Worm (Caenorhabditis elegans) whole organism, late embryonic: ENCODE measurements around the gene lin-66.

Experiments used
- C08G9.2 ChIP-seq: sonication (generic microtip); optimal IDR thresholded peaks from 2 replicates; lab custom pipeline; 2016; ENCODE audit warnings: mild to moderate bottlenecking, missing genetic modification characterization, moderate library complexity, missing compliant biosample characterization
- C38D4.7 ChIP-seq: fragments of 200-800 bp; sonication (Bioruptor generic); optimal IDR thresholded peaks from 2 replicates; lab custom pipeline; 2018; ENCODE audit warnings: mild to moderate bottlenecking, missing genetic modification characterization, moderate library complexity, missing compliant biosample characterization
- K09A11.1 ChIP-seq: sonication (generic microtip); optimal IDR thresholded peaks from 2 replicates; lab custom pipeline; 2017; ENCODE audit warnings: antibody characterized with exemption, mild to moderate bottlenecking, missing genetic modification characterization, missing compliant biosample characterization; ENCODE audit not compliant: insufficient read depth
- T23F11.4 ChIP-seq: fragments of 200-800 bp; sonication (Bioruptor generic); optimal IDR thresholded peaks from 2 replicates; lab custom pipeline; 2018; ENCODE audit warnings: mild to moderate bottlenecking, missing genetic modification characterization, missing compliant biosample characterization
- ahr-1 ChIP-seq: sonication (generic microtip); optimal IDR thresholded peaks from 2 replicates; lab custom pipeline; 2016; ENCODE audit warnings: missing genetic modification characterization, missing compliant biosample characterization
- ama-1 ChIP-seq: fragments of 150-350 bp; optimal IDR thresholded peaks from 2 replicates; lab custom pipeline; 2014
- ceh-14 ChIP-seq: sonication (generic microtip); optimal IDR thresholded peaks from 2 replicates; lab custom pipeline; 2016; ENCODE audit warnings: missing genotype, missing genetic modification characterization, missing compliant biosample characterization
- ceh-18 ChIP-seq: sonication (generic microtip); optimal IDR thresholded peaks from 2 replicates; lab custom pipeline; 2016; ENCODE audit warnings: missing genetic modification characterization, missing compliant biosample characterization
- ceh-2 ChIP-seq: sonication (generic microtip); optimal IDR thresholded peaks from 2 replicates; lab custom pipeline; 2016; ENCODE audit warnings: missing genotype, missing genetic modification characterization, missing compliant biosample characterization
- ceh-31 ChIP-seq: sonication (generic microtip); optimal IDR thresholded peaks from 2 replicates; lab custom pipeline; 2016; ENCODE audit warnings: missing genetic modification characterization, missing compliant biosample characterization
- ceh-34 ChIP-seq: sonication (generic microtip); optimal IDR thresholded peaks from 2 replicates; lab custom pipeline; 2016; ENCODE audit warnings: mild to moderate bottlenecking, missing genetic modification characterization, missing compliant biosample characterization
- ceh-48 ChIP-seq: sonication (generic microtip); optimal IDR thresholded peaks from 2 replicates; lab custom pipeline; 2016; ENCODE audit warnings: missing genetic modification characterization, inconsistent platforms, missing compliant biosample characterization
- ceh-9 ChIP-seq: sonication (generic microtip); optimal IDR thresholded peaks from 2 replicates; lab custom pipeline; 2016; ENCODE audit warnings: mild to moderate bottlenecking, missing genetic modification characterization, inconsistent platforms, missing compliant biosample characterization
- che-1 ChIP-seq: sonication (generic microtip); optimal IDR thresholded peaks from 2 replicates; lab custom pipeline; 2016; ENCODE audit warnings: mild to moderate bottlenecking, missing genetic modification characterization, missing compliant biosample characterization
- ets-4 ChIP-seq: sonication (generic microtip); optimal IDR thresholded peaks from 2 replicates; lab custom pipeline; 2016; ENCODE audit warnings: missing genetic modification characterization, missing compliant biosample characterization
- fkh-10 ChIP-seq: fragments of 150-350 bp; optimal IDR thresholded peaks from 2 replicates; lab custom pipeline; 2014; ENCODE audit warnings: missing biosample characterization, missing genetic modification reagents, missing genetic modification characterization
- hlh-13 ChIP-seq: fragments of 200-800 bp; sonication (Bioruptor generic); optimal IDR thresholded peaks from 2 replicates; lab custom pipeline; 2018; ENCODE audit warnings: mild to moderate bottlenecking, missing genetic modification characterization, missing compliant biosample characterization
- hlh-8 ChIP-seq: sonication (generic microtip); optimal IDR thresholded peaks from 2 replicates; lab custom pipeline; 2016; ENCODE audit warnings: missing genotype, missing genetic modification characterization, missing compliant biosample characterization
- lin-11 ChIP-seq: fragments of 200-800 bp; sonication (Bioruptor generic); optimal IDR thresholded peaks from 2 replicates; lab custom pipeline; 2018; ENCODE audit warnings: mild to moderate bottlenecking, missing genetic modification characterization, missing compliant biosample characterization
- madf-2 ChIP-seq: sonication (generic microtip); optimal IDR thresholded peaks from 2 replicates; lab custom pipeline; 2017; ENCODE audit warnings: missing genetic modification characterization, missing compliant biosample characterization
- mec-3 ChIP-seq: sonication (generic microtip); optimal IDR thresholded peaks from 2 replicates; lab custom pipeline; 2016; ENCODE audit warnings: borderline replicate concordance, missing genetic modification characterization, missing compliant biosample characterization
- nfya-1 ChIP-seq: sonication (generic microtip); optimal IDR thresholded peaks from 2 replicates; lab custom pipeline; 2017; ENCODE audit warnings: missing genetic modification characterization, mild to moderate bottlenecking, missing compliant biosample characterization, antibody characterized with exemption, moderate library complexity
- nhr-11 ChIP-seq: fragments of 150-350 bp; optimal IDR thresholded peaks from 2 replicates; lab custom pipeline; 2014; ENCODE audit warnings: missing biosample characterization, missing genetic modification characterization
- nhr-232 ChIP-seq: sonication (generic microtip); optimal IDR thresholded peaks from 2 replicates; lab custom pipeline; 2016; ENCODE audit warnings: missing genetic modification characterization, missing compliant biosample characterization
- pag-3 ChIP-seq: sonication (generic microtip); optimal IDR thresholded peaks from 2 replicates; lab custom pipeline; 2016; ENCODE audit warnings: missing compliant biosample characterization, missing genetic modification characterization, borderline replicate concordance
- pat-9 ChIP-seq: fragments of 200-800 bp; sonication (Bioruptor generic); optimal IDR thresholded peaks from 2 replicates; lab custom pipeline; 2018; ENCODE audit warnings: mild to moderate bottlenecking, missing genetic modification characterization, moderate library complexity, missing compliant biosample characterization
- pax-1 ChIP-seq: fragments of 150-350 bp; optimal IDR thresholded peaks from 2 replicates; lab custom pipeline; 2014; ENCODE audit warnings: missing biosample characterization, missing genetic modification characterization
- pha-4 ChIP-seq: fragments of 150-350 bp; optimal IDR thresholded peaks from 2 replicates; lab custom pipeline; 2018; ENCODE audit warnings: missing biosample characterization, missing genetic modification reagents, missing genetic modification characterization
- rnt-1 ChIP-seq: sonication (generic microtip); optimal IDR thresholded peaks from 2 replicates; lab custom pipeline; 2016; ENCODE audit warnings: missing genetic modification characterization, missing compliant biosample characterization
- sdc-2 ChIP-seq: sonication (generic microtip); optimal IDR thresholded peaks from 2 replicates; lab custom pipeline; 2016; ENCODE audit warnings: missing genotype, missing genetic modification characterization, missing compliant biosample characterization
- tbx-2 ChIP-seq: sonication (generic microtip); optimal IDR thresholded peaks from 2 replicates; lab custom pipeline; 2016; ENCODE audit warnings: missing genetic modification characterization, missing compliant biosample characterization
- ttx-3 ChIP-seq: sonication (generic microtip); optimal IDR thresholded peaks from 2 replicates; lab custom pipeline; 2016; ENCODE audit warnings: missing genetic modification reagents, missing genetic modification characterization, missing compliant biosample characterization
- unc-3 ChIP-seq, 2 experiments: fragments of 200-800 bp in 1 of 2; sonication (Bioruptor generic) in 1 of 2; sonication (generic microtip) in 1 of 2; conservative IDR thresholded peaks in 1 of 2; optimal IDR thresholded peaks in 1 of 2; 2 replicates each; pipeline versions ENCODE4 v1.3.6 to Lab custom; 2016 to 2022; ENCODE audit warnings: missing compliant biosample characterization in 2 of 2, missing genetic modification characterization in 2 of 2, missing genetic modification reagents in 1 of 2
- unc-42 ChIP-seq: sonication (generic microtip); optimal IDR thresholded peaks from 2 replicates; lab custom pipeline; 2016; ENCODE audit warnings: missing genotype, missing genetic modification characterization, missing compliant biosample characterization
- unc-55 ChIP-seq: sonication (generic microtip); optimal IDR thresholded peaks from 2 replicates; lab custom pipeline; 2017; ENCODE audit warnings: missing biosample characterization, missing genetic modification reagents, missing genetic modification characterization

The lin-66 gene

ce11 chrIV:13866754-13867153 is 21.1 kb upstream of the lin-66 start, which contains the start of gene B0513.90:
B0513.90 (plus strand) TSS chrIV:13867054.
- TF ChIP-seq ama-1 (no peak), che-1 (tag; lab: Kevin White, UChicago) (no peak), ttx-3 (no peak), pax-1 (tag; lab: Kevin White, UChicago) (no peak), nhr-11 (tag; lab: Kevin White, UChicago) (no peak), ceh-2 (no peak), ets-4 (tag; lab: Kevin White, UChicago) (no peak), pag-3 (tag; lab: Kevin White, UChicago) (no peak), K09A11.1 (no peak), ceh-34 (tag; lab: Kevin White, UChicago) (no peak), fkh-10 (GFP tag; lab: Kevin White, UChicago) (no peak), mec-3 (no peak), nfya-1 (no peak), C08G9.2 (no peak)
- TF ChIP-seq, all 69 proteins: peak for 0

ce11 chrIV:13870085-13870484 is 17.8 kb upstream of the lin-66 start:
- TF ChIP-seq pat-9 (tag; lab: Kevin White, UChicago) (no peak), ceh-2 (no peak), ahr-1 (tag; lab: Kevin White, UChicago) (no peak), unc-3 (GFP tag; conservative IDR thresholded peaks at IDR 0.05; lab: Robert Waterston, UW) (no peak), unc-3 (tag; optimal IDR thresholded peaks at IDR 0.05; lab: Kevin White, UChicago) (no peak), K09A11.1 (no peak), fkh-10 (GFP tag; lab: Kevin White, UChicago) (no peak), pha-4 (no peak), ets-4 (tag; lab: Kevin White, UChicago) (no peak), C38D4.7 (GFP tag; lab: Kevin White, UChicago) (no peak), hlh-13 (GFP tag; lab: Kevin White, UChicago) (no peak), madf-2 (tag; lab: Kevin White, UChicago) (no peak), unc-55 (GFP tag; lab: Kevin White, UChicago) (no peak), ceh-9 (tag; lab: Kevin White, UChicago) (no peak), ceh-48 (tag; lab: Kevin White, UChicago) (no peak), nhr-232 (no peak), unc-42 (tag; lab: Kevin White, UChicago) (no peak), ttx-3 (no peak)

- TF ChIP-seq C08G9.2 = no peak
- TF ChIP-seq ceh-18 (tag; lab: Kevin White, UChicago) = no peak
- no peak for TF ChIP-seq rnt-1
- no peak for TF ChIP-seq tbx-2
- peak; percentile 90 for TF ChIP-seq nfya-1
- TF ChIP-seq T23F11.4 (GFP tag; lab: Kevin White, UChicago) = no peak
- TF ChIP-seq ceh-14 (tag; lab: Kevin White, UChicago) = no peak
- TF ChIP-seq hlh-8 (tag; lab: Kevin White, UChicago) = no peak
Measured at ce11 chrIV:13876565-13877153, 11.2 kb upstream of the lin-66 start, which contains the start of gene prdh-1. prdh-1 (minus strand) TSS chrIV:13876615.

ce11 chrIV:13877707-13878106 is 10.2 kb upstream of the lin-66 start:
- TF ChIP-seq unc-42 (tag; lab: Kevin White, UChicago) (peak; percentile 59), lin-11 (tag; lab: Kevin White, UChicago) (no peak), sdc-2 (no peak), ceh-18 (tag; lab: Kevin White, UChicago) (peak; percentile 51), tbx-2 (peak; percentile 20), ceh-31 (peak; percentile 34), rnt-1 (no peak), pat-9 (tag; lab: Kevin White, UChicago) (no peak), nfya-1 (peak; percentile 8)
